Fruit fly (Drosophila melanogaster): ENCODE data around the gene rux.

DNA sequence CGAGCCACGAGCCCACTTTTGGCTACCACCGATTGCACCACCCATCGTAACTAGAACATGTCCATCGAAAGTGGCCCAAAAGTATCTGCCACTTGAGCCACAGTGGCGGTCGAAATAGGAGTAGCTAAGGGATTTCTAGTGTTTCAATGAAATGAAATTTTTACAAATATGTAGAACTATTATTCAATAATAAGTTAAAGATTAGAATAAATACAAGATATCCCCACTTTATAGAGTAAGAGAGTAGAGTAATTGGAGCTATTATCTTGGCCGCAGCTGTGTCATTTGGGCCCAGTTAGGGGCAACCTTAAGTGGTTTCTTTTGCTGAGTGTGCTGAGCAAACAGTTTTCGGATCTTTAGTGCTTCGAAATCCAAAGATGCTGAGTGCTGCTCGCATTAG, 48.2 kb downstream of the rux start:
- TF ChIP-seq EcR (GFP tag; optimal IDR thresholded peaks at IDR 0.05), result no peak
- no peak for TF ChIP-seq psq (optimal IDR thresholded peaks at IDR 0.05)
- TF ChIP-seq CG8478 (optimal IDR thresholded peaks at IDR 0.05), result no peak
- TF ChIP-seq Dll (optimal IDR thresholded peaks at IDR 0.05), result no peak
- TF ChIP-seq pan (optimal IDR thresholded peaks at IDR 0.05), result no peak
- no peak for TF ChIP-seq usp (GFP tag; optimal IDR thresholded peaks at IDR 0.05)

Measured in whole organism.